Worm (Caenorhabditis elegans): ENCODE data around the gene clec-258.

- no peak for TF ChIP-seq skn-1 (tag; optimal IDR thresholded peaks at IDR 0.05)
- TF ChIP-seq nhr-11 (tag; optimal IDR thresholded peaks at IDR 0.05) = no peak
- no peak for TF ChIP-seq zag-1 (tag; optimal IDR thresholded peaks at IDR 0.05)
- no peak for TF ChIP-seq ceh-82 (tag; optimal IDR thresholded peaks at IDR 0.05)
- no peak for TF ChIP-seq F10B5.3 (tag; optimal IDR thresholded peaks at IDR 0.05)
- no peak for TF ChIP-seq Y5F2A.4 (GFP tag; optimal IDR thresholded peaks at IDR 0.05)
- no peak for TF ChIP-seq aly-2 (tag; optimal IDR thresholded peaks at IDR 0.05)
- TF ChIP-seq lsy-2 (tag; optimal IDR thresholded peaks at IDR 0.05) = no peak
- no peak for TF ChIP-seq ceh-62 (tag; optimal IDR thresholded peaks at IDR 0.05)
- no peak for TF ChIP-seq hlh-30 (tag; optimal IDR thresholded peaks at IDR 0.05; ENCODE audit: insufficient read depth)
- no peak for TF ChIP-seq lin-13 (GFP tag; optimal IDR thresholded peaks at IDR 0.05)
- TF ChIP-seq Y75B8A.6 (GFP tag; IDR thresholded peaks at IDR 0.05) = no peak
These were observed 47.9 kb downstream of the clec-258 start, which contains the start of gene srw-38 for ce11 chrV:19836142-19836541.
